Worm (Caenorhabditis elegans) whole organism, L1 larva: Measurements from ENCODE around the gene sre-38.

Source experiments
- C16A3.4 ChIP-seq: fragments of 150-350 bp; optimal IDR thresholded peaks from 2 replicates; lab custom pipeline; 2014; ENCODE audit warnings: missing biosample characterization, missing genetic modification characterization
- F16B12.6 ChIP-seq: fragments of 150-350 bp; optimal IDR thresholded peaks from 2 replicates; lab custom pipeline; 2014; ENCODE audit warnings: missing biosample characterization, missing genetic modification characterization
- aha-1 ChIP-seq: fragments of 150-350 bp; optimal IDR thresholded peaks from 2 replicates; lab custom pipeline; 2014; ENCODE audit warnings: missing biosample characterization, missing genetic modification characterization
- alr-1 ChIP-seq: fragments of 200-800 bp; sonication (Bioruptor generic); optimal IDR thresholded peaks from 2 replicates; lab custom pipeline; 2018; ENCODE audit warnings: borderline replicate concordance, mild to moderate bottlenecking, missing genetic modification characterization, missing compliant biosample characterization
- ama-1 ChIP-seq: fragments of 150-350 bp; optimal IDR thresholded peaks from 2 replicates; lab custom pipeline; 2014
- ceh-8 ChIP-seq: fragments of 200-800 bp; sonication (Bioruptor generic); optimal IDR thresholded peaks from 2 replicates; lab custom pipeline; 2018; ENCODE audit warnings: mild to moderate bottlenecking, missing genetic modification characterization, moderate library complexity, missing compliant biosample characterization
- ceh-88 ChIP-seq: fragments of 200-800 bp; sonication (Bioruptor generic); IDR thresholded peaks from 2 replicates; pipeline ENCODE4 v1.3.6; 2022; ENCODE audit warnings: missing genetic modification characterization, missing compliant biosample characterization
- efl-1 ChIP-seq, 4 experiments: fragments of 150-350 bp; optimal IDR thresholded peaks in 3 of 4; peaks in 1 of 4; 1 replicate in 1 of 4; 2 replicates in 3 of 4; lab custom pipeline; 2014; ENCODE audit warnings: missing biosample characterization in 2 of 4, missing genetic modification characterization in 2 of 4, missing genetic modification reagents in 2 of 4
- efl-3 ChIP-seq: fragments of 200-800 bp; sonication (Bioruptor generic); optimal IDR thresholded peaks from 2 replicates; lab custom pipeline; 2018; ENCODE audit warnings: mild to moderate bottlenecking, missing genetic modification characterization, missing compliant biosample characterization
- egl-13 ChIP-seq: sonication (generic microtip); optimal IDR thresholded peaks from 2 replicates; lab custom pipeline; 2016; ENCODE audit warnings: missing genotype, missing genetic modification reagents, missing genetic modification characterization, missing compliant biosample characterization
- fos-1 ChIP-seq: fragments of 150-350 bp; optimal IDR thresholded peaks from 2 replicates; lab custom pipeline; 2014; ENCODE audit warnings: missing biosample characterization, missing genetic modification characterization
- irx-1 ChIP-seq: sonication (generic microtip); optimal IDR thresholded peaks from 2 replicates; lab custom pipeline; 2016; ENCODE audit warnings: missing genetic modification characterization, missing compliant biosample characterization
- isw-1 ChIP-seq: fragments of 200-800 bp; sonication (Bioruptor generic); IDR thresholded peaks from 2 replicates; pipeline ENCODE4 v1.3.6; 2022; ENCODE audit warnings: missing genetic modification characterization, missing compliant biosample characterization
- lin-13 ChIP-seq: fragments of 150-350 bp; optimal IDR thresholded peaks from 2 replicates; lab custom pipeline; 2014; ENCODE audit warnings: missing biosample characterization, missing genetic modification reagents, missing genetic modification characterization
- lin-14 ChIP-seq: fragments of 200-800 bp; sonication (Bioruptor generic); optimal IDR thresholded peaks from 2 replicates; lab custom pipeline; 2018; ENCODE audit warnings: mild to moderate bottlenecking, missing genetic modification characterization, moderate library complexity, missing compliant biosample characterization
- lin-15B ChIP-seq: fragments of 150-350 bp; sonication (generic microtip); optimal IDR thresholded peaks from 3 replicates; lab custom pipeline; 2014; ENCODE audit warnings: missing biosample characterization, missing genetic modification characterization
- lin-35 ChIP-seq, 2 experiments: fragments of 150-350 bp; optimal IDR thresholded peaks; 2 replicates each; lab custom pipeline; 2014; ENCODE audit warnings: missing biosample characterization in 2 of 2, missing genetic modification characterization in 2 of 2, missing genetic modification reagents in 2 of 2
- lin-39 ChIP-seq: fragments of 150-350 bp; optimal IDR thresholded peaks from 2 replicates; lab custom pipeline; 2014; ENCODE audit warnings: missing biosample characterization, missing genetic modification reagents, missing genetic modification characterization
- lir-3 ChIP-seq: sonication (generic microtip); optimal IDR thresholded peaks from 2 replicates; lab custom pipeline; 2016; ENCODE audit warnings: mild to moderate bottlenecking, missing genetic modification characterization, moderate library complexity, missing compliant biosample characterization; ENCODE audit not compliant: poor library complexity
- mab-9 ChIP-seq: fragments of 200-800 bp; sonication (Bioruptor generic); IDR thresholded peaks from 2 replicates; pipeline ENCODE4 v1.3.6; 2022; ENCODE audit warnings: missing genetic modification reagents, missing genetic modification characterization, missing compliant biosample characterization
- mef-2 ChIP-seq: fragments of 150-350 bp; optimal IDR thresholded peaks from 2 replicates; lab custom pipeline; 2014; ENCODE audit warnings: missing biosample characterization, missing genetic modification characterization
- nhr-11 ChIP-seq: fragments of 150-350 bp; optimal IDR thresholded peaks from 2 replicates; lab custom pipeline; 2014; ENCODE audit warnings: missing biosample characterization, missing genetic modification characterization
- nhr-20 ChIP-seq: sonication (generic microtip); optimal IDR thresholded peaks from 2 replicates; lab custom pipeline; 2016; ENCODE audit warnings: mild to moderate bottlenecking, missing genetic modification characterization, missing compliant biosample characterization
- nhr-77 ChIP-seq: fragments of 150-350 bp; optimal IDR thresholded peaks from 2 replicates; lab custom pipeline; 2014; ENCODE audit warnings: missing biosample characterization, missing genetic modification characterization
- nhr-85 ChIP-seq: sonication (generic microtip); peaks from one replicate; lab custom pipeline; 2016; ENCODE audit warnings: missing genetic modification characterization, inconsistent platforms, missing compliant biosample characterization
- sptf-1 ChIP-seq: fragments of 150-350 bp; optimal IDR thresholded peaks from 2 replicates; lab custom pipeline; 2014; ENCODE audit warnings: missing biosample characterization, missing genetic modification characterization
- swsn-7 ChIP-seq: sonication (generic microtip); optimal IDR thresholded peaks from 2 replicates; lab custom pipeline; 2016; ENCODE audit warnings: missing genetic modification characterization, missing compliant biosample characterization
- tbx-2 ChIP-seq: sonication (generic microtip); optimal IDR thresholded peaks from 2 replicates; lab custom pipeline; 2016; ENCODE audit warnings: missing genetic modification characterization, missing compliant biosample characterization
- unc-30 ChIP-seq: sonication (generic microtip); optimal IDR thresholded peaks from 2 replicates; lab custom pipeline; 2017; ENCODE audit warnings: missing biosample characterization, missing genetic modification characterization
- unc-98 ChIP-seq: fragments of 200-800 bp; sonication (Bioruptor generic); IDR thresholded peaks from 2 replicates; pipeline ENCODE4 v1.3.6; 2022; ENCODE audit warnings: missing genetic modification characterization, missing compliant biosample characterization
- xbp-1 ChIP-seq: sonication (generic microtip); optimal IDR thresholded peaks from 2 replicates; lab custom pipeline; 2016; ENCODE audit warnings: missing genetic modification characterization, missing compliant biosample characterization
- zag-1 ChIP-seq: fragments of 150-350 bp; optimal IDR thresholded peaks from 2 replicates; lab custom pipeline; 2014; ENCODE audit warnings: missing biosample characterization, missing genetic modification characterization

The sre-38 gene

DNA sequence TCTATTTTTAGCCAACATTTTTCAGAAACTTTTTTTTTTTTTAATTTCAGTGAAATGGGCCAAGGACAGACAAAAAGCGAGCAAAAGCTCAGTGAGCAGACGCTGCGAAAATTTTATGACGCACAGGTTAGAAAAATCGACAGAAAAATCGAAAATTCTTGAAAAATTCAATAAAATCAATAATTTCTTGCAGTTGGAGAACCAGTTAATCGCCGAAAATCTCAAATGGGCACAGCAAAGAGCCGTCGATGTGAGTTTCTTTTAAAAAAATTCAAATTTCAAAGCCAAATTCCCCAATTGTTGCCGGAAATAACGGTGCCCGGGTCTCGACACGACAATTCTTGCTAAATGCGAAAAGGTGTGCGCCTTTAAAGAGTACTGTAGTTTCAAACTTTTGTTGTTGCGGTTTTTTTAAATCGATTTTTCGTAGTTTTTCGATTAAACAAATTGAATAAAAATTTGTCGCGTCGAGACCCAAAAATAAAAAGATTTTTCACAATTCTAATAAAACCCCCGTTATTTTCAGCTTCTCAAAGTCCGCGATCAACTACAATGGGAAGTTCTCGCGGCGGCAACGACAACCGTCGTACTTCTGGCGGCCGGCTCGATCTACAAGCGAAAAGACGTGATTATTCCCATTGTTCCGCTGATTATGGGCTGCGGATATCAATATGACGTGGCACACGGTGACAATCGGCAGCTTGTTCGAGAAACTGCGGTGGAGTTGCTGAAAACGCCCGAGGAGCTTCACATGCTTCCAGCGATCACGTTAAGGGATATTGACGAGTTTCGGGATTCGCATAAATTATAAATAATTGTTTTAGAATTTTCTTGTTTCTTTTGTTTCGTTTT, 3.5 kb downstream of the sre-38 start, which contains the start of gene tag-280:
tag-280 (plus strand) TSS at position 51 of the 852 bp plus-strand sequence.
- TF ChIP-seq efl-1 (optimal IDR thresholded peaks at IDR 0.05; lab: Kevin White, UChicago) (no peak), efl-1 (GFP tag; optimal IDR thresholded peaks at IDR 0.05 in 1 of 2; lab: Kevin White, UChicago) (peak in 1 of 2 experiments; percentile 59), unc-98 (no peak)

DNA sequence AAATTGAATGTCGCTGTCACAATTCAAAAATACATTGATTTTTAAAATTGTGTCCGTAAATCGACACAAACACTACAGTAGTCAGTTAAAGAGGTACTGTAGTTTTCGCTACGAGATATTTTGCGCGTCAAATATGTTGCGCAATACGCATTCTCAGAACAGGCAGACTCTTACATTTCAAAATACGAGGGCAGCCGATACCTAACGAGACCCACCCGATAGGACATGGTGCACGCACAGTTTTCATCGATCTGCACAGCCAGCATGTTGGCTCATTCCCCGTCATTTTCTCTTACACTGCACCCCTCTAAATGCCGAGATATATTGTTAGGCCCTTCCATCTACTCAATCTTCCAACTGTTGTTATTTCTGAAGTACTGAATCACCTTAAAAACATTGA, 4.9 kb downstream of the sre-38 start, which contains the start of gene F15A4.2:
F15A4.2 (plus strand) TSS at position 301 of the 400 bp plus-strand sequence.
- TF ChIP-seq nhr-85 (tag; lab: Kevin White, UChicago) (no peak), lin-14 (GFP tag; lab: Kevin White, UChicago) (no peak), egl-13 (tag; lab: Kevin White, UChicago) (no peak), efl-3 (GFP tag; lab: Kevin White, UChicago) (no peak), irx-1 (no peak), xbp-1 (no peak), alr-1 (no peak), lin-13 (GFP tag; lab: Kevin White, UChicago) (no peak), fos-1 (tag; lab: Kevin White, UChicago) (no peak), F16B12.6 (tag; lab: Kevin White, UChicago) (no peak), unc-30 (tag; lab: Kevin White, UChicago) (no peak), tbx-2 (no peak), lin-35 (GFP tag; optimal IDR thresholded peaks at IDR 0.05; lab: Kevin White, UChicago) (no peak), lin-39 (no peak), mef-2 (tag; lab: Kevin White, UChicago) (no peak), ama-1 (no peak), ceh-88 (no peak)

DNA sequence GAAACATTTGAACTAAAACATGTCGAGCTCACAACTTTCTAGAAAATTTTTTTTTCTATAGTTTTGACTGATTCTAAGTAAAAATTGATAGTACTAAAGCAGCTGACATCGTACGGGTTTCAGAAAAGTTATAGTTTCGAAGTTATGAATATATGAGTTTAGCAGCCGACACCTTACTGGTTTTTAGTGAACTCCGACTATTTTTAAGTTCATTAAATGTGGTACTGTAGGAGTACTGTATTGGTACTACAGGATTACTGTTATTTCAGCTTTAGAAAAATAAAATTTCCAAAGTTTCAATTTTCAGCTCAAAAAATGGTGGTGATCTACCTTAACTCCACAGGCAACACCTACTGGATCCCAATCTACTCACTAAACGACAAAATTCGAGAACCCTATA, 8.2 kb downstream of the sre-38 start, which contains the start of gene sre-37:
sre-37 (plus strand) TSS at position 301 of the 400 bp plus-strand sequence.
- no peak for TF ChIP-seq nhr-20 (tag; lab: Kevin White, UChicago)
- TF ChIP-seq efl-3 (GFP tag; lab: Kevin White, UChicago) = no peak
- TF ChIP-seq zag-1 (tag; lab: Kevin White, UChicago) = no peak
- TF ChIP-seq C16A3.4 = no peak
- TF ChIP-seq lir-3 (tag; lab: Kevin White, UChicago) = no peak
- TF ChIP-seq lin-13 (GFP tag; lab: Kevin White, UChicago) = no peak
- TF ChIP-seq nhr-85 (tag; lab: Kevin White, UChicago) = no peak
- TF ChIP-seq aha-1 (tag; lab: Kevin White, UChicago) = no peak
- TF ChIP-seq nhr-77 (tag; lab: Kevin White, UChicago) = no peak
- no peak for TF ChIP-seq lin-15B (tag; lab: Kevin White, UChicago)
- no peak for TF ChIP-seq sptf-1
- TF ChIP-seq lin-14 (GFP tag; lab: Kevin White, UChicago) = no peak
- no peak for TF ChIP-seq swsn-7

DNA sequence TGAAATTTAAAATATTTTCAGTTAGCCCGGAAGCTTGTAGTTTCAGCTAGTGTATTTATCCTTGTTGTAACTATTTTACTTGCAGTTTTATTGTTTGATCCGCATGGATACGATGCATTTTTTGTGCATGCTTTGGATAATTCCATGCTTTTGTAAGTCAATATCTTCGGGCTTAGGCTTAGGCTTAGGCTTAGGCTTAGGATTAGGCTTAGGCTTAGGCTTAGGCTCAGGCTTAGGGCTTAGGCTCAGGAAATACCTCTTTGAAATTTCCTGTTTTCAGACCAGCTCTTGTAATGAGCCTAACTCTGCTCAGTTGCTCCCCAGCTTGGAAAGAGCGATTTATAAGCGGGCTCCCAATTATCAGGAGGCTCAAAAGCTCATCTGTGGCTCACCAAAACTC, 9.7 kb downstream of the sre-38 start, which contains the start of gene srg-16:
srg-16 (plus strand) TSS at position 87 of the 400 bp plus-strand sequence.
- no peak for TF ChIP-seq ceh-8 (GFP tag; lab: Kevin White, UChicago)

DNA sequence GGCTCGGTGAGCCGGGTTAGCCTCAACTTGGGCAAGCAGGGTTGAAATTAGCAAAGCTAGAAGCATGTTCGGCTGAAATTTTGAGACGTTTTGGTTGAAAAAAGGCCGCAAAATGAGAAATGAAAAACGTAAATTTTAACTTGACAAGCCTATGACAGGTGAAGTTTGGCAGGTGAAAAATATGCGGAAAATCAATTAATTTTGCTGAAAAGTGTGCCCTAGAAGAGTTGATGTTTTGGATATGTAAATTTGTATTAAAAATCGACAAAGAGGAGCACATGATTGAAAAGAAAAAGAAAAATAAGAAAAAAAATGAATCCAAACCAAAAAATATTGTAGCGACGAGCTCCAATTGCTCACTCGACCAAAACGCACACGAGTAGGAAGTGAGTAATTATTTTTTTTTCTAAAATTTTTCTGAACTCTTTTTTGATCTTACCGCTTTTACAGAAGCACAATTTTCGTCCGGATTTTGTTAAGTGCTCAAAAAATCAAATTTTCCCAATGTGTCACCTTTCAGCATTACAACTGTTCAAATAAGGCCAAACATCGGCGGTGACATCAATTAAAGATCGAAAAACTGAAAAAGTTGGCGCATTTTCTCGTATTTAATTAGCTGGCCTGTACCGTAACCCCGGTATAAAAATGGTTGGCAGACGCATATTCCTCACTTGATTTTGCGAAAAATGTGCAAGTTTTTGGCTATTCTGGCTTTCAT, 13.9 kb downstream of the sre-38 start, which contains the start of the genes F15A4.5 and phat-8:
F15A4.5 (minus strand) TSS at position 101 of the 718 bp plus-strand sequence.
phat-8 (plus strand) TSS at position 668 of the 718 bp plus-strand sequence.
- TF ChIP-seq isw-1 = no peak
- no peak for TF ChIP-seq mab-9 (GFP tag; lab: Robert Waterston, UW)
- no peak for TF ChIP-seq nhr-11 (tag; lab: Kevin White, UChicago)
- TF ChIP-seq efl-1 (optimal IDR thresholded peaks at IDR 0.05; lab: Kevin White, UChicago) = no peak
- peak in 1 of 2 experiments; percentile 58 for TF ChIP-seq efl-1 (GFP tag; optimal IDR thresholded peaks at IDR 0.05 in 1 of 2; lab: Kevin White, UChicago)
